Fruit fly (Drosophila melanogaster): ENCODE measurements around the gene AnxB10.

AnxB10 gene

dm6 chrX:20169898-20170297, 3.4 kb downstream of the AnxB10 start, which contains the start of the genes CG9581 and CG9578 (continued):
- no peak for TF ChIP-seq Spps (tag; optimal IDR thresholded peaks at IDR 0.05)
- no peak for TF ChIP-seq nau (GFP tag; optimal IDR thresholded peaks at IDR 0.05)
- no peak for TF ChIP-seq unpg (GFP tag; optimal IDR thresholded peaks at IDR 0.05)
- TF ChIP-seq wdn (GFP tag; IDR thresholded peaks at IDR 0.05), result no peak
- TF ChIP-seq HHEX (GFP tag; optimal IDR thresholded peaks at IDR 0.05), result no peak
- no peak for TF ChIP-seq tio (GFP tag; optimal IDR thresholded peaks at IDR 0.05)
- TF ChIP-seq CG7745 (tag; optimal IDR thresholded peaks at IDR 0.05), result no peak
- TF ChIP-seq MTF-1 (GFP tag; optimal IDR thresholded peaks at IDR 0.05; ENCODE audit: borderline replicate concordance), result no peak
- TF ChIP-seq sna (GFP tag; IDR thresholded peaks at IDR 0.05; ENCODE audit: partially characterized antibody), result peak; percentile 87
- no peak for TF ChIP-seq aop (GFP tag; IDR thresholded peaks at IDR 0.05)
- TF ChIP-seq Asciz (GFP tag; optimal IDR thresholded peaks at IDR 0.05), result no peak
- TF ChIP-seq CG2712 (tag; optimal IDR thresholded peaks at IDR 0.05), result no peak
- TF ChIP-seq CG9876 (GFP tag; optimal IDR thresholded peaks at IDR 0.05), result no peak
- peak; percentile 63 for TF ChIP-seq inv (GFP tag; IDR thresholded peaks at IDR 0.05; ENCODE audit: partially characterized antibody)
- TF ChIP-seq CG15011 (GFP tag; optimal IDR thresholded peaks at IDR 0.05), result no peak
- TF ChIP-seq Hr51 (GFP tag; optimal IDR thresholded peaks at IDR 0.05), result no peak
- peak; percentile 22 for TF ChIP-seq CG7928 (GFP tag; optimal IDR thresholded peaks at IDR 0.05)
- peak; percentile 52 for TF ChIP-seq trem (tag; optimal IDR thresholded peaks at IDR 0.05)
- no peak for TF ChIP-seq Gsc (GFP tag; IDR thresholded peaks at IDR 0.05)
- peak; percentile 75; the same call in 2 of the 3 replicates for TF ChIP-seq knrl (GFP tag; IDR thresholded peaks at IDR 0.05; ENCODE audit: partially characterized antibody)
- no peak for TF ChIP-seq CG9437 (GFP tag; optimal IDR thresholded peaks at IDR 0.05)
- peak; percentile 87 for TF ChIP-seq Scr (GFP tag; IDR thresholded peaks at IDR 0.05; ENCODE audit: partially characterized antibody)
- no peak for TF ChIP-seq zfh1 (GFP tag; IDR thresholded peaks at IDR 0.05)
- TF ChIP-seq Hsf (GFP tag; optimal IDR thresholded peaks at IDR 0.05), result no peak
- no peak for TF ChIP-seq CG8290 (GFP tag; optimal IDR thresholded peaks at IDR 0.05)
- TF ChIP-seq CG8290 (tag; optimal IDR thresholded peaks at IDR 0.05), result no peak
- 0 out of 2 replicates have a peak, but pooled peaks have one; percentile 16 for TF ChIP-seq CG9932 (GFP tag; IDR thresholded peaks at IDR 0.05)
- no peak for TF ChIP-seq crc (GFP tag; optimal IDR thresholded peaks at IDR 0.05)
- no peak for TF ChIP-seq CG6654 (GFP tag; optimal IDR thresholded peaks at IDR 0.05)
- TF ChIP-seq br (optimal IDR thresholded peaks at IDR 0.05), result no peak
- TF ChIP-seq Fer2 (tag; optimal IDR thresholded peaks at IDR 0.05), result no peak
- TF ChIP-seq ato (GFP tag; IDR thresholded peaks at IDR 0.05; ENCODE audit: partially characterized antibody), result peak; percentile 53; the same call in 1 of the 2 replicates
- TF ChIP-seq CG12155 (GFP tag; optimal IDR thresholded peaks at IDR 0.05), result no peak
- peak; percentile 35; the same call in 1 of the 2 replicates for TF ChIP-seq Bgb (GFP tag; IDR thresholded peaks at IDR 0.05; ENCODE audit: partially characterized antibody)
- no peak for TF ChIP-seq D19A (tag; optimal IDR thresholded peaks at IDR 0.05)
- TF ChIP-seq CG18599 (GFP tag; optimal IDR thresholded peaks at IDR 0.05), result no peak
- no peak for TF ChIP-seq Tbp (GFP tag; optimal IDR thresholded peaks at IDR 0.05)
- peak; percentile 51; the same call in 2 of the 3 replicates for TF ChIP-seq Opbp (GFP tag; IDR thresholded peaks at IDR 0.05; ENCODE audit: partially characterized antibody)
- no peak for TF ChIP-seq bcd (GFP tag; optimal IDR thresholded peaks at IDR 0.05)
- no peak for TF ChIP-seq slou (GFP tag; optimal IDR thresholded peaks at IDR 0.05)
- TF ChIP-seq slbo (GFP tag; IDR thresholded peaks at IDR 0.05), result no peak
- no peak for TF ChIP-seq cas (GFP tag; IDR thresholded peaks at IDR 0.05)
- no peak for TF ChIP-seq CG34422 (GFP tag; IDR thresholded peaks at IDR 0.05)
- peak; percentile 32 for TF ChIP-seq CG3995 (GFP tag; optimal IDR thresholded peaks at IDR 0.05)
- TF ChIP-seq CG17186 (GFP tag; optimal IDR thresholded peaks at IDR 0.05), result peak; percentile 10
- TF ChIP-seq bab2 (GFP tag; optimal IDR thresholded peaks at IDR 0.05), result no peak
- TF ChIP-seq Mrtf (GFP tag; IDR thresholded peaks at IDR 0.05), result no peak
- TF ChIP-seq CG12236 (GFP tag; optimal IDR thresholded peaks at IDR 0.05), result no peak
- TF ChIP-seq hbn (GFP tag; IDR thresholded peaks at IDR 0.05; ENCODE audit: partially characterized antibody), result peak; percentile 67
- peak; percentile 81 for TF ChIP-seq vnd (GFP tag; IDR thresholded peaks at IDR 0.05; ENCODE audit: partially characterized antibody)

Data from whole organism, embryonic.